Worm (Caenorhabditis elegans) whole organism, late embryonic: ENCODE results near the gene Y22D7AL.1.

Experiments
- C08G9.2 ChIP-seq: sonication (generic microtip); optimal IDR thresholded peaks from 2 replicates; lab custom pipeline; 2016; ENCODE audit warnings: mild to moderate bottlenecking, missing genetic modification characterization, moderate library complexity, missing compliant biosample characterization
- C38D4.7 ChIP-seq: fragments of 200-800 bp; sonication (Bioruptor generic); optimal IDR thresholded peaks from 2 replicates; lab custom pipeline; 2018; ENCODE audit warnings: mild to moderate bottlenecking, missing genetic modification characterization, moderate library complexity, missing compliant biosample characterization
- K09A11.1 ChIP-seq: sonication (generic microtip); optimal IDR thresholded peaks from 2 replicates; lab custom pipeline; 2017; ENCODE audit warnings: antibody characterized with exemption, mild to moderate bottlenecking, missing genetic modification characterization, missing compliant biosample characterization; ENCODE audit not compliant: insufficient read depth
- Y22D7AL.16 ChIP-seq: sonication (generic microtip); optimal IDR thresholded peaks from 2 replicates; lab custom pipeline; 2016; ENCODE audit warnings: missing genetic modification characterization, missing compliant biosample characterization
- ahr-1 ChIP-seq: sonication (generic microtip); optimal IDR thresholded peaks from 2 replicates; lab custom pipeline; 2016; ENCODE audit warnings: missing genetic modification characterization, missing compliant biosample characterization
- ama-1 ChIP-seq: fragments of 150-350 bp; optimal IDR thresholded peaks from 2 replicates; lab custom pipeline; 2014
- ceh-14 ChIP-seq: sonication (generic microtip); optimal IDR thresholded peaks from 2 replicates; lab custom pipeline; 2016; ENCODE audit warnings: missing genotype, missing genetic modification characterization, missing compliant biosample characterization
- ceh-18 ChIP-seq: sonication (generic microtip); optimal IDR thresholded peaks from 2 replicates; lab custom pipeline; 2016; ENCODE audit warnings: missing genetic modification characterization, missing compliant biosample characterization
- ceh-2 ChIP-seq: sonication (generic microtip); optimal IDR thresholded peaks from 2 replicates; lab custom pipeline; 2016; ENCODE audit warnings: missing genotype, missing genetic modification characterization, missing compliant biosample characterization
- ceh-22 ChIP-seq: sonication (generic microtip); optimal IDR thresholded peaks from 2 replicates; lab custom pipeline; 2017; ENCODE audit warnings: missing biosample characterization, missing genetic modification characterization
- ceh-30 ChIP-seq: fragments of 150-350 bp; optimal IDR thresholded peaks from 2 replicates; lab custom pipeline; 2014; ENCODE audit warnings: missing biosample characterization, missing genetic modification characterization
- ceh-31 ChIP-seq: sonication (generic microtip); optimal IDR thresholded peaks from 2 replicates; lab custom pipeline; 2016; ENCODE audit warnings: missing genetic modification characterization, missing compliant biosample characterization
- ceh-34 ChIP-seq: sonication (generic microtip); optimal IDR thresholded peaks from 2 replicates; lab custom pipeline; 2016; ENCODE audit warnings: mild to moderate bottlenecking, missing genetic modification characterization, missing compliant biosample characterization
- ceh-45 ChIP-seq: fragments of 200-800 bp; sonication (Bioruptor generic); IDR thresholded peaks from 2 replicates; pipeline ENCODE4 v1.3.6; 2022; ENCODE audit warnings: missing genetic modification reagents, missing genetic modification characterization, missing compliant biosample characterization
- ceh-6 ChIP-seq: fragments of 200-800 bp; sonication (Bioruptor generic); optimal IDR thresholded peaks from 2 replicates; lab custom pipeline; 2018; ENCODE audit warnings: mild to moderate bottlenecking, missing genetic modification characterization, missing compliant biosample characterization
- ceh-9 ChIP-seq: sonication (generic microtip); optimal IDR thresholded peaks from 2 replicates; lab custom pipeline; 2016; ENCODE audit warnings: mild to moderate bottlenecking, missing genetic modification characterization, inconsistent platforms, missing compliant biosample characterization
- dmd-4 ChIP-seq: sonication (generic microtip); optimal IDR thresholded peaks from 2 replicates; lab custom pipeline; 2016; ENCODE audit warnings: borderline replicate concordance, missing genetic modification characterization, missing compliant biosample characterization
- dve-1 ChIP-seq: sonication (generic microtip); optimal IDR thresholded peaks from 2 replicates; lab custom pipeline; 2017; ENCODE audit warnings: antibody characterized with exemption, mild to moderate bottlenecking, missing genetic modification characterization, missing compliant biosample characterization
- elt-2 ChIP-seq: sonication (generic microtip); optimal IDR thresholded peaks from 2 replicates; lab custom pipeline; 2016; ENCODE audit warnings: missing genetic modification reagents, missing genetic modification characterization, missing compliant biosample characterization
- ets-4 ChIP-seq: sonication (generic microtip); optimal IDR thresholded peaks from 2 replicates; lab custom pipeline; 2016; ENCODE audit warnings: missing genetic modification characterization, missing compliant biosample characterization
- fkh-6 ChIP-seq: sonication (generic microtip); optimal IDR thresholded peaks from 2 replicates; lab custom pipeline; 2016; ENCODE audit warnings: missing genetic modification characterization, missing compliant biosample characterization
- gmeb-2 ChIP-seq: sonication (generic microtip); optimal IDR thresholded peaks from 2 replicates; lab custom pipeline; 2016; ENCODE audit warnings: missing genetic modification characterization, inconsistent platforms, missing compliant biosample characterization
- hlh-13 ChIP-seq: fragments of 200-800 bp; sonication (Bioruptor generic); optimal IDR thresholded peaks from 2 replicates; lab custom pipeline; 2018; ENCODE audit warnings: mild to moderate bottlenecking, missing genetic modification characterization, missing compliant biosample characterization
- hlh-6 ChIP-seq: sonication (generic microtip); optimal IDR thresholded peaks from 2 replicates; lab custom pipeline; 2016; ENCODE audit warnings: missing genotype, missing genetic modification characterization, missing compliant biosample characterization
- hlh-8 ChIP-seq: sonication (generic microtip); optimal IDR thresholded peaks from 2 replicates; lab custom pipeline; 2016; ENCODE audit warnings: missing genotype, missing genetic modification characterization, missing compliant biosample characterization
- lin-11 ChIP-seq: fragments of 200-800 bp; sonication (Bioruptor generic); optimal IDR thresholded peaks from 2 replicates; lab custom pipeline; 2018; ENCODE audit warnings: mild to moderate bottlenecking, missing genetic modification characterization, missing compliant biosample characterization
- madf-2 ChIP-seq: sonication (generic microtip); optimal IDR thresholded peaks from 2 replicates; lab custom pipeline; 2017; ENCODE audit warnings: missing genetic modification characterization, missing compliant biosample characterization
- nfya-1 ChIP-seq: sonication (generic microtip); optimal IDR thresholded peaks from 2 replicates; lab custom pipeline; 2017; ENCODE audit warnings: missing genetic modification characterization, mild to moderate bottlenecking, missing compliant biosample characterization, antibody characterized with exemption, moderate library complexity
- nhr-232 ChIP-seq: sonication (generic microtip); optimal IDR thresholded peaks from 2 replicates; lab custom pipeline; 2016; ENCODE audit warnings: missing genetic modification characterization, missing compliant biosample characterization
- npax-4 ChIP-seq: sonication (generic microtip); optimal IDR thresholded peaks from 2 replicates; lab custom pipeline; 2016; ENCODE audit warnings: missing genetic modification characterization, missing compliant biosample characterization
- pag-3 ChIP-seq: sonication (generic microtip); optimal IDR thresholded peaks from 2 replicates; lab custom pipeline; 2016; ENCODE audit warnings: missing compliant biosample characterization, missing genetic modification characterization, borderline replicate concordance
- pat-9 ChIP-seq: fragments of 200-800 bp; sonication (Bioruptor generic); optimal IDR thresholded peaks from 2 replicates; lab custom pipeline; 2018; ENCODE audit warnings: mild to moderate bottlenecking, missing genetic modification characterization, moderate library complexity, missing compliant biosample characterization
- pha-4 ChIP-seq: fragments of 150-350 bp; optimal IDR thresholded peaks from 2 replicates; lab custom pipeline; 2018; ENCODE audit warnings: missing biosample characterization, missing genetic modification reagents, missing genetic modification characterization
- pqm-1 ChIP-seq: sonication (generic microtip); optimal IDR thresholded peaks from 2 replicates; lab custom pipeline; 2016; ENCODE audit warnings: missing genetic modification characterization, missing compliant biosample characterization
- ref-2 ChIP-seq: sonication (generic microtip); optimal IDR thresholded peaks from 2 replicates; lab custom pipeline; 2016; ENCODE audit warnings: missing genetic modification characterization, missing compliant biosample characterization
- rnt-1 ChIP-seq: sonication (generic microtip); optimal IDR thresholded peaks from 2 replicates; lab custom pipeline; 2016; ENCODE audit warnings: missing genetic modification characterization, missing compliant biosample characterization
- sdc-2 ChIP-seq: sonication (generic microtip); optimal IDR thresholded peaks from 2 replicates; lab custom pipeline; 2016; ENCODE audit warnings: missing genotype, missing genetic modification characterization, missing compliant biosample characterization
- sox-2 ChIP-seq: fragments of 200-800 bp; sonication (Bioruptor generic); IDR thresholded peaks from 2 replicates; pipeline ENCODE4 v1.3.6; 2022; ENCODE audit warnings: missing genetic modification reagents, missing genetic modification characterization, missing compliant biosample characterization
- sox-4 ChIP-seq: sonication (generic microtip); optimal IDR thresholded peaks from 2 replicates; lab custom pipeline; 2017; ENCODE audit warnings: mild to moderate bottlenecking, missing genetic modification characterization, inconsistent platforms, missing compliant biosample characterization
- tbx-2 ChIP-seq: sonication (generic microtip); optimal IDR thresholded peaks from 2 replicates; lab custom pipeline; 2016; ENCODE audit warnings: missing genetic modification characterization, missing compliant biosample characterization
- tbx-7 ChIP-seq: sonication (generic microtip); optimal IDR thresholded peaks from 2 replicates; lab custom pipeline; 2016; ENCODE audit warnings: missing genotype, missing genetic modification characterization, missing compliant biosample characterization
- ttx-3 ChIP-seq: sonication (generic microtip); optimal IDR thresholded peaks from 2 replicates; lab custom pipeline; 2016; ENCODE audit warnings: missing genetic modification reagents, missing genetic modification characterization, missing compliant biosample characterization
- unc-3 ChIP-seq, 2 experiments: fragments of 200-800 bp in 1 of 2; sonication (Bioruptor generic) in 1 of 2; sonication (generic microtip) in 1 of 2; conservative IDR thresholded peaks in 1 of 2; optimal IDR thresholded peaks in 1 of 2; 2 replicates each; pipeline versions ENCODE4 v1.3.6 to Lab custom; 2016 to 2022; ENCODE audit warnings: missing compliant biosample characterization in 2 of 2, missing genetic modification characterization in 2 of 2, missing genetic modification reagents in 1 of 2
- unc-42 ChIP-seq: sonication (generic microtip); optimal IDR thresholded peaks from 2 replicates; lab custom pipeline; 2016; ENCODE audit warnings: missing genotype, missing genetic modification characterization, missing compliant biosample characterization
- unc-86 ChIP-seq: sonication (generic microtip); optimal IDR thresholded peaks from 2 replicates; lab custom pipeline; 2016; ENCODE audit warnings: missing genetic modification characterization, missing compliant biosample characterization
- zip-5 ChIP-seq: sonication (generic microtip); optimal IDR thresholded peaks from 2 replicates; lab custom pipeline; 2016; ENCODE audit warnings: missing genetic modification characterization, missing compliant biosample characterization

Y22D7AL.1 gene

DNA sequence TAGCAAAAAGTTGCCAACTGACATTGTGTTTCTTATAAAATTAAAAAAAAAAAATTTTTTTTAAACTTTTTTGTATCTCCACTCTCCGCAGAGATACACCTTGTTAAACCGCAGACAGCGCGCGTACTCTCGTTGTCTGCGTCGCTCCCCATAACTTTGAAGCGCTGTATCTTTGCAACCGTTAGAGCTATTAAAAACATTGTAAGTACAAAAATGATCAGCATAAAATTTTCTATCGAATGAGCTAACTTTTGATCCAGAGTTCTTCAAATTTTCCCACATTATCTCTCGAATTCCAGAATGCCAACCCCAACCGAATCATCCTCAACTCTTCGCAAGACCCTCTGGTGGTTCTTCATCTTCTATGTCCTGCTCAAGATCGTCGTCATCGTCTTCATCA lies at the start of gene Y22D7AL.1:
Gene Y22D7AL.1 (plus strand): TSS at position 301 of the 400 bp plus-strand sequence.
- TF ChIP-seq ama-1 (lab: Kevin White, UChicago) (no peak), sdc-2 (no peak), ttx-3 (tag; lab: Kevin White, UChicago) (no peak), ceh-34 (no peak), tbx-7 (tag; lab: Kevin White, UChicago) (no peak), ceh-30 (tag; lab: Kevin White, UChicago) (no peak), hlh-8 (tag; lab: Kevin White, UChicago) (no peak), ceh-45 (no peak), ceh-2 (tag; lab: Kevin White, UChicago) (no peak), ceh-18 (tag; lab: Kevin White, UChicago) (no peak), gmeb-2 (no peak), npax-4 (no peak), nfya-1 (tag; lab: Kevin White, UChicago) (no peak)

DNA sequence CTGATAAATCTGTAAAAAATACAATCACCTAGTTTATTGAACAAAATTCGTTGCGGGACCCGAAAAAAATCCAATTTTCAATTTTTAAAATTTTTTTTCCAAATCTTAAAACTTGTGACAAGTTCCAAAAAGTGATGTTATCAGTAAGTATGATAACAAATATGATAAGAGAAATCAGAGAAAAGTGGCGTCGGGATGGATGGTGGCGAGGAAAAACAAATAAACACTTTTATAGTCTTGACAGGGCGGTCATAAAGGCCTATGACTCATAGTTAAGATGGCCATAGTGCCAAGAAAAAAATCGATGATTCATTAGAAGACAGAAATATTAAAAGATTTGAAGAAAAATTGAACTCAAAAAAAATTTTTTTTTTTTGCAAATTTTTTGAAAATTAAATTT lies 49.6 kb upstream of the Y22D7AL.1 start:
- no peak for TF ChIP-seq pat-9 (tag; lab: Kevin White, UChicago)
- TF ChIP-seq elt-2 (tag; lab: Kevin White, UChicago), result peak; percentile 85

- TF ChIP-seq ttx-3 (tag; lab: Kevin White, UChicago) (no peak), pqm-1 (no peak), rnt-1 (tag; lab: Kevin White, UChicago) (no peak), ceh-9 (tag; lab: Kevin White, UChicago) (no peak), ceh-31 (tag; lab: Kevin White, UChicago) (no peak), unc-42 (no peak), ceh-22 (no peak), ref-2 (tag; lab: Kevin White, UChicago) (no peak), dmd-4 (tag; lab: Kevin White, UChicago) (no peak)
Observed at ce11 chrIII:1603776-1604175, 48.5 kb upstream of the Y22D7AL.1 start.

DNA sequence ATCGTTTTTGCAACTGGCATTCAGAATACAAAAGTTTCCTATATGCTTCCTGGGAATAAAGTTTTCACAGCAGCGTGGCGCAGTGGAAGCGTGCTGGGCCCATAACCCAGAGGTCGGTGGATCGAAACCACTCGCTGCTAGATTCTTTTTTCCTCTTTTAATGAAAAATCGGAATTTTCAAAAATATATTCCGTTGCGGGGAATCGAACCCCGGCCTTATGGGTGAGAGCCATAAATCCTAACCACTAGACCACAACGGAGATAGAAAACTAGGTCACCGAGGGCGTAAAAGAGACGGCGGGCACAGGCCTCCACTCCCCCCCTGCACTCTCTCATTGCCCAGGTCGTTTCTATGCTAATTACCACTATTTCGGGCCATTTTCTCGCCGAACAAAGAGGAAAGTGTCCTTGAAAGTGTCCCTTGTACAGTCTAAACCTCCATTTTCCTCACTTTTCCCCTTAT lies 47.7 kb upstream of the Y22D7AL.1 start, which contains the start of gene Y22D7AL.6:
Gene Y22D7AL.6 (plus strand): TSS at position 413 of the 463 bp plus-strand sequence.
- TF ChIP-seq fkh-6 (tag; lab: Kevin White, UChicago), result peak; percentile 39
- peak; percentile 47 for TF ChIP-seq ceh-31 (tag; lab: Kevin White, UChicago)
- peak; percentile 59 for TF ChIP-seq unc-86 (tag; lab: Kevin White, UChicago)
- no peak for TF ChIP-seq pag-3 (tag; lab: Kevin White, UChicago)
- TF ChIP-seq dve-1, result peak; percentile 19
- TF ChIP-seq nhr-232, result peak; percentile 62
- TF ChIP-seq lin-11 (tag; lab: Kevin White, UChicago), result peak; percentile 59
- TF ChIP-seq sox-2 (GFP tag; lab: Robert Waterston, UW), result peak; percentile 73
- peak; percentile 77 for TF ChIP-seq C08G9.2 (tag; lab: Kevin White, UChicago)
- TF ChIP-seq ceh-22, result no peak
- TF ChIP-seq hlh-6 (tag; lab: Kevin White, UChicago), result peak; percentile 83
- TF ChIP-seq ceh-6, result peak; percentile 77
- TF ChIP-seq ets-4 (tag; lab: Kevin White, UChicago), result peak; percentile 4
- peak; percentile 55 for TF ChIP-seq ahr-1 (tag; lab: Kevin White, UChicago)
- TF ChIP-seq zip-5 (tag; lab: Kevin White, UChicago), result peak; percentile 22
- no peak for TF ChIP-seq pha-4
- peak; percentile 62 for TF ChIP-seq K09A11.1 (tag; lab: Kevin White, UChicago)
- peak; percentile 60 for TF ChIP-seq hlh-13 (GFP tag; lab: Kevin White, UChicago)
- TF ChIP-seq unc-3 (GFP tag; conservative IDR thresholded peaks at IDR 0.05; lab: Robert Waterston, UW), result peak; percentile 39; the same call in 1 of the 2 replicates
- peak; percentile 30 for TF ChIP-seq unc-3 (tag; optimal IDR thresholded peaks at IDR 0.05; lab: Kevin White, UChicago)
- peak; percentile 28 for TF ChIP-seq tbx-2 (tag; lab: Kevin White, UChicago)
- peak; percentile 62 for TF ChIP-seq pat-9 (tag; lab: Kevin White, UChicago)
- TF ChIP-seq elt-2 (tag; lab: Kevin White, UChicago), result peak; percentile 63
- peak; percentile 32 for TF ChIP-seq Y22D7AL.16 (tag; lab: Kevin White, UChicago)
- TF ChIP-seq unc-42, result peak; percentile 21
- peak; percentile 62 for TF ChIP-seq sox-4 (tag; lab: Kevin White, UChicago)
- peak; percentile 83 for TF ChIP-seq gmeb-2
- TF ChIP-seq ceh-14, result no peak
- peak; percentile 74 for TF ChIP-seq C38D4.7 (GFP tag; lab: Kevin White, UChicago)
- TF ChIP-seq ceh-2 (tag; lab: Kevin White, UChicago), result peak; percentile 39
- peak; percentile 45 for TF ChIP-seq ceh-34
- TF ChIP-seq madf-2 (tag; lab: Kevin White, UChicago), result peak; percentile 42
